Worm (Caenorhabditis elegans) whole organism, L1 larva: ENCODE data around the gene D1086.1.

ENCODE experiments used
- grh-1 ChIP-seq: fragments of 200-800 bp; sonication (Bioruptor generic); IDR thresholded peaks from 2 replicates; pipeline ENCODE4 v1.3.6; 2022; ENCODE audit warnings: missing genetic modification reagents, missing genetic modification characterization, missing compliant biosample characterization
- lin-13 ChIP-seq: fragments of 150-350 bp; optimal IDR thresholded peaks from 2 replicates; lab custom pipeline; 2014; ENCODE audit warnings: missing biosample characterization, missing genetic modification reagents, missing genetic modification characterization
- mdl-1 ChIP-seq, 2 experiments: fragments of 150-350 bp; optimal IDR thresholded peaks; 2 replicates each; lab custom pipeline; 2014 to 2017; ENCODE audit warnings: missing biosample characterization in 2 of 2, missing genetic modification characterization in 2 of 2, inconsistent platforms in 1 of 2
- nhr-19 ChIP-seq: fragments of 200-800 bp; sonication (Bioruptor generic); conservative IDR thresholded peaks from 2 replicates; pipeline ENCODE4 v1.3.6; 2022; ENCODE audit warnings: missing genetic modification characterization, missing compliant biosample characterization
- nhr-237 ChIP-seq: fragments of 150-350 bp; optimal IDR thresholded peaks from 2 replicates; lab custom pipeline; 2014; ENCODE audit warnings: missing biosample characterization, missing genetic modification characterization
- nhr-28 ChIP-seq: fragments of 150-350 bp; optimal IDR thresholded peaks from 2 replicates; lab custom pipeline; 2014; ENCODE audit warnings: missing biosample characterization, missing genetic modification characterization
- snpc-4 ChIP-seq: fragments of 150-350 bp; optimal IDR thresholded peaks from 2 replicates; lab custom pipeline; 2014; ENCODE audit warnings: missing biosample characterization, missing genetic modification characterization
- sox-4 ChIP-seq: sonication (generic microtip); optimal IDR thresholded peaks from 2 replicates; lab custom pipeline; 2016; ENCODE audit warnings: missing genetic modification characterization, missing compliant biosample characterization
- zag-1 ChIP-seq: fragments of 150-350 bp; optimal IDR thresholded peaks from 2 replicates; lab custom pipeline; 2014; ENCODE audit warnings: missing biosample characterization, missing genetic modification characterization
- ztf-4 ChIP-seq: fragments of 150-350 bp; optimal IDR thresholded peaks from 2 replicates; lab custom pipeline; 2014; ENCODE audit warnings: missing biosample characterization, missing genetic modification characterization

DNA sequence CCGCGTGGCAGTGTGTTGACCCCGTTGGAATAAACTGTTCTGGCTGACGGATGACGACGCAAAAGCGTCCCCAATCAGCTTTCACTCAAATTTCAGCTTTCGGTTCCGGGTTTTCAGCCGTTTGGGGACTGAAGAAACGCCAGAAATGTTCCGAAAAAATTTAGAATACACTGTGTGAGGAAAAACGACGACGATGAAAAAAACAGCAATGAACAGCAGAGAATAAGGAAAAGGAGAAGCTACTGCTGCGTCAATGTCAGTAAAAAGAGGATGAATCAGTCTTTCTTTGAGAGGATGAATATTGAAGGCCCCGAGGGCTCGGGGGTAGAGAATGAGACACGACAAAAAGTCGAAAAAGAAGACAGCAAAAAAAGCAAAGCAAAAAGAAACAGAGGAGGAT, 30.2 kb downstream of the D1086.1 start:
- TF ChIP-seq mdl-1 (tag; optimal IDR thresholded peaks at IDR 0.05; lab: Kevin White, UChicago) (no peak), lin-13 (GFP tag; lab: Kevin White, UChicago) (no peak), nhr-28 (tag; lab: Kevin White, UChicago) (no peak), nhr-19 (GFP tag; lab: Robert Waterston, UW) (no peak), ztf-4 (tag; lab: Kevin White, UChicago) (no peak), nhr-237 (no peak), zag-1 (tag; lab: Kevin White, UChicago) (no peak), grh-1 (GFP tag; lab: Robert Waterston, UW) (no peak), snpc-4 (tag; lab: Kevin White, UChicago) (no peak), sox-4 (tag; lab: Kevin White, UChicago) (no peak)
